Worm (Caenorhabditis elegans): ENCODE results near the gene C07H4.1.

C07H4.1 gene

DNA sequence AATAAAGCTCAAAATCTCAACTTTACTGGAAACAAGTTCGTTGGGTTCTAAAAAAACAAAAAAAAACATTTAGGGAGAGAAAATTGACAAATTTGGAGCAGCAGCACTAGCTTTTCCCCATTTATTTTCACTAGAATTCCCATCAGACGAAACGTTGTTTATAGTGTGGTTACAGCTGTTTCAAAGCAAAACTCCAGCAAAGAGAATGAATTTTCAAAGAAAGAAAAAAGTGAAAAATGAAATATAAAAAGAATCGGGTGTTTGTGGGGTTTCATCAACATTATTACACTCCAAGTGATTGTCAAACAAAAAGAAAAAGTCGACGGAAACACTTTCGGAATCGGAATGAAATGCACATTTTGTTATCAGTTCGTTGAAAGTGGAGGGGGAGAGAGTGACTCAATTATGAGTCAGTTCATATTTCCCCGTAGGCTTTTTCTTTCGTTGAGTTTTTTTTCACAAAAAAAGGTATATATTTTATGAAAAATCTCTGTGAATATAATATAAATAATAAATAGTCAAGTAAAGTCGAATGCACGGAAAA, 835 bp upstream of the C07H4.1 start:
- TF ChIP-seq W03F9.2 (tag; optimal IDR thresholded peaks at IDR 0.05) (peak; percentile 42), him-1 (tag; optimal IDR thresholded peaks at IDR 0.05) (no peak)

DNA sequence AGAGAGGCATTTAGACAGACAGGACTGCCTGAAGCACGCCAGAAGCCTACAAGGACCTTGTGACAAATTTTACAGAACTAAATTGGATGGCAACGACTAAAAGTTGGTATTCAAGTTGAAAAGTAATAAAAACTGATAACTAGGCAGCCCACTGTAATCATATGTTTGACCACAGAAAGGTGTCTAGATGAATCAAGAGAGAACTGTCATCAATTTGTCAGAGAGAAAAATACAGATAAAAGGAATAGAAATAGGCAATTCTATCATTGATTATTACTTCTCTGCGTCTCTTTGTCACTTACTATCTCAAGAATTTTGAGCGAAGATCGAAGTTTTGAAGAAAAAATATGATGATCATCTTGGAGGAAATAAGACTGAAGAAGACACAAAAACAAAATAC, 574 bp downstream of the C07H4.1 start:
- no peak for TF ChIP-seq dao-5 (tag; optimal IDR thresholded peaks at IDR 0.05)
- no peak for TF ChIP-seq him-1 (tag; optimal IDR thresholded peaks at IDR 0.05)
- TF ChIP-seq W03F9.2 (tag; optimal IDR thresholded peaks at IDR 0.05) = no peak

DNA sequence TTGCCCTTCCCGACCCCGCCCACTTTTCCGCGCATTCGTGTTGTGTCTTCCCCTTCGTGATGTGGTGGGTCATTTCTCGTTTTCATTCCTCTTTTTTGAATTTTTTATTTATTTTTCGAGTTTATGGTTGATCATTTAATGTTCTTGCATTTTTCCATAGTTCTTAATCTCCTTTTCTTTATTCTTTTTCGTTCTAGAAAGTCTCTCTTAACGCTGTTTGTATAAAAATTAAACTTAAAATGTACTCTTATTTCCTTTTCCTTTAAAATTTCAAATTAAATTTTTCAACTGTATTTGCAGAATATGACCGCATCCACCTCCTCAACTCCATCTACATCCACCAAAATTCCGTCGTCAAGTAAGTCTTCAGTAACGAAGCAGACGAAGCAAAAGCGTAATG, 7.2 kb downstream of the C07H4.1 start, which contains the start of gene hlh-3:
TSS of gene hlh-3 (plus strand) at position 301 of the 400 bp plus-strand sequence.
- TF ChIP-seq W03F9.2 (tag; optimal IDR thresholded peaks at IDR 0.05) (no peak), him-1 (tag; optimal IDR thresholded peaks at IDR 0.05) (no peak), dao-5 (tag; optimal IDR thresholded peaks at IDR 0.05) (no peak)

DNA sequence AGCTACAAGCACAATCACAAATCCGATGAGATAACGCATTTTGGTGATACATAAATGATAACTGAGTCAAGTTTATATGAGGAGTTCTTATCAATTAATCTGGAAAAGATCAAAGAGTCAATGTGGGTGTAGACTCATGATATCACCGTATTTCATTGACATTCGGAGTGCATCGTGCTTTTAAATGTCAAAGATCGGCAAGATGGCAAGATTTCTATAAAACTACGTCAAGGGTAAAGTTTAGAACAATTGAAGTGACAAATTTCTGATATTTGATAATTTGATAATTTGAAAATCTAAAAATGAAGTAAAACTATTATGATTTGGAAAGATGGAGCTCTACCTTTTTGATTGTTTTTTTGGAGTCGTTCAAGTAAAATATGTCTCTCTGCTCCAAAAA, 10.4 kb downstream of the C07H4.1 start, which contains the start of gene sysm-1:
TSS of gene sysm-1 (minus strand) at position 101 of the 400 bp plus-strand sequence.
- TF ChIP-seq him-1 (tag; optimal IDR thresholded peaks at IDR 0.05) (no peak), W03F9.2 (tag; optimal IDR thresholded peaks at IDR 0.05) (no peak), dao-5 (tag; optimal IDR thresholded peaks at IDR 0.05) (no peak)

DNA sequence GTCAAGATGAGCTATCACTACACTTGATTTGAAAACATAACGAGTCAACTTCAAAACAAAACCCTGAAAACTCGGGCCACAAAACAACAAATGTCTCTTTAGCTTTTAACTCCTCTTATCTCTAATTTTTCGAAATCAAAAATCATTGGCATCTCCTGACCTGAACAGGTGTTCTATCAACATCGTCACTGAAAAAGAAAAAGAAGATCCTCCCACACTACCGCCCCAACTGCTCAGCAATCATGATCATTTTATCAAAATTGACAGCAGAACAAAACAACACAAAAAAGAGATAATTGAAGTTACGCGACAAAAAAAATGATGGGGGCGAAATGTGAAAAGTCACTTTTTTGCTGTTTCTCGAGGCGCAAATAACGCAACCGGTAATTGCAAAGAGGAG, 15.1 kb downstream of the C07H4.1 start:
- no peak for TF ChIP-seq W03F9.2 (tag; optimal IDR thresholded peaks at IDR 0.05)
- no peak for TF ChIP-seq dao-5 (tag; optimal IDR thresholded peaks at IDR 0.05)
- no peak for TF ChIP-seq him-1 (tag; optimal IDR thresholded peaks at IDR 0.05)

DNA sequence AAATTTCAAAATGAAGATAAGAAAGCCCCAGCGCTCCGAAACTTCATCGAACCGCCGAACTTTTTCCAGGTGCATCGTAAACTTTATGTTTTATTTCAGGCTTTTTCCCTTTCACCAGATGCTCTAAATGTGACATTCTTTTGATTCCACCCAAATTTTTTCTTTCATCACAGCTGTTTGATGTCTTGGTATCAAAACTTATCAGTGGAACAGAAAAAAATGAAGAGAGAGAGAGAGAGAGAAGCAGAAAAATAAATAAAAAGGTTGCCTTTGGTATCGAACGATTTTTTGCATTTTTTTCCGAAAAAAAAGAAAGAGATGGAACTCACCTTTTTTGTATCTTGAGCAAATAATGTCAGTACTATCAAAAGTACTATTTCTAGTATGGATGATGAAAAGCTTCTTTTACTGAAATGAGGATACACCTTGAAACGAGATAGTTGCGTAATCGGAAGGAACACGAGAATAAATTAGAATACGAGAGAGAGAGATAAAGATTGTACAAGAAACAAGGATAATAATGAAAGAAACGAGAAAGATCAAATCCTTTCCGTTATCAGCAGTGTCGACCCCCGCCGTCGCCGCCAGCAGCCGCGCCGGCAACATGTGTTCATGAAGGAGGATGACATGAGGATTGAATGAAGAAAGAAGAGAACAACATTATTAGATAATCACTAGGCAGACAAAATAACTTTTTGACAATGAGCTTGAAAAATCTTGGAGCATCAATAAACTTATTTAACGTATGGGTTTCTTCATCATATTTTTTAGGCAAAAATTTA, 17.2 kb downstream of the C07H4.1 start:
- no peak for TF ChIP-seq him-1 (tag; optimal IDR thresholded peaks at IDR 0.05)
- no peak for TF ChIP-seq W03F9.2 (tag; optimal IDR thresholded peaks at IDR 0.05)
- TF ChIP-seq dao-5 (tag; optimal IDR thresholded peaks at IDR 0.05) = no peak

DNA sequence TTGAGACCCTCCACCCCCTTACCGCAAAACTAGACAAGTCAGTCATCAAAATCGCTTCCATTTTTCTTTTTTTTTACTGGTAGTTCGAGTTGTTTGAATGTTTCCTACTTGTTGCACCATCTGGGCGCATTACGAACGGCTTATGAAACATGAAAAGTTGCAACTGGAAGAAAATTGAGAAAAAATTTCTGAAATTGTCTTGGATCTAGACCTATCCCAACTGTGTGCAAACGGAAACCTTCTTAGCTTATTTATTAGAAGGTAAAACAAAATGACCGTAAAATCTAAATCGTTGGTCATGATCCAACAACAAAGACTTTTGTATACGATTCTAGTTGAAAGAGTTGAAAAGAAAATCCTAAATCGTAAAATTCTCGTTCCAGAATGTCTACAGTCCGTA, 19.0 kb downstream of the C07H4.1 start:
- TF ChIP-seq him-1 (tag; optimal IDR thresholded peaks at IDR 0.05) (no peak), dao-5 (tag; optimal IDR thresholded peaks at IDR 0.05) (no peak), W03F9.2 (tag; optimal IDR thresholded peaks at IDR 0.05) (no peak)

DNA sequence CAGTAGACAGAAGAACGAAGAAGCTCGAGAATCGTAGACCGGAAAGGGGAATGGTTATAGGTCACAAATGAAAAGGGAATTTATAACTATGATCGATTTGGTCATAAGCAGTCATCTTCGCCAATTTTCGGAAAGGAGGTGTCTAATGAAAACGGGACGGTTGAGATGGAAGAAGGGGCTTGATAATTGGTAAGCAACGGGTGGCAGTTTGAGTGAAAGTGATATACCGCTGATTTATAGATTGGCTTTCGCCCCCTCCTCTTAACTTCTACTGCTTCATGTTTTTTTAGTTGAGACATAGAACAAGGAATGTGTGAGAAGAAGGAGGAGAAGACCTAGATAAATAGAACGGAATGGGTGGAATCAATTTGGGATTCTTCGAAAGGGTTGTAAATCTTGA, 20.7 kb downstream of the C07H4.1 start:
- no peak for TF ChIP-seq him-1 (tag; optimal IDR thresholded peaks at IDR 0.05)
- no peak for TF ChIP-seq W03F9.2 (tag; optimal IDR thresholded peaks at IDR 0.05)
- no peak for TF ChIP-seq dao-5 (tag; optimal IDR thresholded peaks at IDR 0.05)

DNA sequence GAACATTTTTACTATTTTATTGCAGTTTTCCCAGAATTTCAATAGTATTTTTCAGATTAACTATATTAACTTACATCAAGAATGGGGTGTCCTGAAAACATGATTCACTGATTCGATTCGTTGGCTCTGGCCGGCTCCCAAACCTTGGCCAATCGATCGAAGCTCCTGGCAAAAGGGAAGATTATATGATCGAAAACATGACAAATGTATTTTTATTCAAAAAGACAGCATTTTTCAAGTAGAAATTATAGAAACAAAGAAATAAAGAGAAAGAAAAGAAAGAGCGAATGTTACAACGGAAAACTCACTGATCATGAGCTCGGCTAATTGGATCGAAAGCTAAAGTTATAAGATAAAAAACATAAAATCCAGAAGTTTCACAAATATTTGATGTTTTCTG, 22.7 kb downstream of the C07H4.1 start, which contains the start of gene T24B8.4:
TSS of gene T24B8.4 (minus strand) at position 101 of the 400 bp plus-strand sequence.
- no peak for TF ChIP-seq W03F9.2 (tag; optimal IDR thresholded peaks at IDR 0.05)
- no peak for TF ChIP-seq dao-5 (tag; optimal IDR thresholded peaks at IDR 0.05)
- TF ChIP-seq him-1 (tag; optimal IDR thresholded peaks at IDR 0.05) = no peak

DNA sequence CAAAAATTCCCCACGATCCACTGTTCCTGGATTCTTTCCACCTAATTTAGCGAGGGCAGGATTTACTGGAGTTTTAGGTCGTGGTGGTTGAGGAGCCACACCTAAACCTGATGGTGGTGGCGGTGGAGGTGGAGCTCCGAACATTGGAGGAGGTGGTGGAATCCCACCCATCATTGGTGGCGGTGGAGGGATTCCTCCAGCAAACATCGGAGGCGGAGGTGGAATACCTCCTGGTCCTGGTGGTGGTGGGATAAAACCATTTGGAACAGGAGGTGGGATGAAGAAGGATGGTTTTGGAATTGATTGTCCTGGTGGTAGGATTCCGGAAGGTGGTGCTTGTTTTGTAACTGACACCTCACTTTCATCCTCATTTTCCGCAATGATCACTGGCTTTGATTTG, 23.6 kb downstream of the C07H4.1 start:
- TF ChIP-seq W03F9.2 (tag; optimal IDR thresholded peaks at IDR 0.05) (no peak), dao-5 (tag; optimal IDR thresholded peaks at IDR 0.05) (no peak), him-1 (tag; optimal IDR thresholded peaks at IDR 0.05) (no peak)

DNA sequence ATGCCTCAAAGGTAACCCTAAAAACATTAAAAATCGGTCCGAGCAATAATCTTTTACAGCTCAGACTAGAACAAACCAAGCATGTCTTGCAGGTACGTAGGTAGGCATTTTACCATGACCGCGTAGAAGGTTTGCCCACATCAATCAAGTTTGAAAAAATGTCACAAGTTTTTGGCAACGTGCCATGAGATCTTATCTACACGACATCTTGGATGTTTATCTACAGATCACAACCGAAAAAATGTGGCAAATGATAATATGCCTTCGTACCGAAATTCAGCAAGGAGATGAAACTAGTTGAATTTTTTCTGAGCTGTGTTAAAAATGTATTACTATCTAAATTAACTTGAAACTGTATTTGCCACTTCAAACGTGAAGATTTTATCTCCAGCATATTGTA, 29.0 kb downstream of the C07H4.1 start:
- TF ChIP-seq him-1 (tag; optimal IDR thresholded peaks at IDR 0.05) = no peak
- TF ChIP-seq dao-5 (tag; optimal IDR thresholded peaks at IDR 0.05) = no peak

DNA sequence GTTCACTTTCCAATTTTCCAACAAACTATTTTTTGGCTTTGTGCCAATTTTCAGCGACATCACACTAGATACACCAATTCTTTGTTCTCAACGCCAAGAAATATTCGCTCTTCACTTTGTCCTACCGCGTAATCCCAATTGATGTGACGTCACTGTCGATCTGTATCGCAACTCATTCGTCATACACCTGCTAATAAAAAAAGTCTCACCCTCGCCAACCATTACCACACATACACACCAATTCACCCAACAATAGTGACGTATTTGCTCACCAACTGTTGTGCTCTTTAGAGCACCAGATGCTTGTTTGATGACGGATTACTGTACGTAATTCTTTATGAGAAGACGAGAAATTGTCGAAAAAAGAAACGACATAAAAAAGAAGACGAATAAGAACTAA, 30.1 kb downstream of the C07H4.1 start:
- TF ChIP-seq dao-5 (tag; optimal IDR thresholded peaks at IDR 0.05) (no peak), him-1 (tag; optimal IDR thresholded peaks at IDR 0.05) (no peak), W03F9.2 (tag; optimal IDR thresholded peaks at IDR 0.05) (no peak)

DNA sequence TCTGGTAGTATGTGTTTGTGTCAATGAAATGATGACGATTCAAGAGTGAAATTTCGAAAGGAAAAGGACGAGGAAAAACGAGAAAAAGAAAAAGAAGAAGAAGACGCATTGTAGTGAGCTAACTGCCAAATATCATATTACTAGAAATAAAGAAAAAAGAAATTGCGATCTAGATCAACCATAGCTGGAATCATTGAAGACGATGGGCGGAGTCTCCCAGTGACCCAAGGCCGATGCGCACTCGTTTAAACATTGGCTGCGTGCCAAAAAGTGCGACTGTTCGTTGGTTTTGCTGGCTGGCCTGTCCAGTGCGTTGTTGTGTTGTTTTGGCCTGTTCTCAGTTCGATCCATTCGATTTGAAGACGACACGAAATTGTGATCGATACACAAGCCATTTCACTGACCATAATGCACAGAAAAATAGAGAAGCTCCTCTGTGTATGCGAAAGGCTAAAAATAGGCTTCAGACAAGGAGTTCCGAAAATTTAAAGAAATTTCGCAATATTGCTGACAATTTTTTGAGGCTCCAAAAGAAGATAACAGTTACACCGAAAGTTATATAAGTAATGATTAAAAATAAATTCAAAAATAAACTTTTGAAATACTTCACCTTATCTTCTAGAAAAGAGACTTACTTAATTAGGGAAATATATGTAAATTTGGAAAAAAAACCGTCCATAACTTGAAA, 31.1 kb downstream of the C07H4.1 start:
- TF ChIP-seq dao-5 (tag; optimal IDR thresholded peaks at IDR 0.05) (no peak), W03F9.2 (tag; optimal IDR thresholded peaks at IDR 0.05) (no peak), him-1 (tag; optimal IDR thresholded peaks at IDR 0.05) (no peak)

DNA sequence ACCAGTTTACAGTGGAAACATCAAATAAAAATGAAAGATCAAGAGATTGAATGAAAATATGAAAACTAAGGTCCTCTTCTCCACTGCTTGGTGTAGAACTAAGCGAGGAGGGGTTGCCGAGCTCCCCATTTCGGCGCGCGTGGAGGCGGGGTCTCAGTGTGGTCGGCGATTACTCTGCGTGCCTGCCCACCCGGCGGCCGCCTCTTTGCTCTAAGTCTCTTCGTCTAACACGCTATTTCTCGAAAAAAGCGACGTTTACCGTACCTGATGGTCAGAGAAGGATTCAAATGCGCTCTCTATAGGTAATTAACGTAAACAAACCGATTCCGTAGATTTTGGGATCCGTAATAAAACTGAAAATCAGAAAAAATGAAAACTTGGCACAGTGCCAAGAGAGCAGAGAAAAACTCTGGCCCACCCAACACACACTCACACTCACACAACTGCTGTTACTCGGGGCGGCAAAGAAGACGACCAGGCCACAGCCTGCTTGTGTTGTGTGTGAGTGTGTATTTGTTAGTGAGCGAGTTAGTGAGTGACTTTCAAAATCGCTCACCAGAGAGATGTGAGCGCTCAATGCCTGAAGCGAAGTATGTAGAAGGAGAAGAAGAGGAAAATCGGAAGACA, 31.8 kb downstream of the C07H4.1 start:
- TF ChIP-seq W03F9.2 (tag; optimal IDR thresholded peaks at IDR 0.05) (no peak), him-1 (tag; optimal IDR thresholded peaks at IDR 0.05) (peak; percentile 31), dao-5 (tag; optimal IDR thresholded peaks at IDR 0.05) (peak; percentile 18)

Data from whole organism, L4/young adult.